Worm (Caenorhabditis elegans) whole organism, L4 larva: ENCODE results near the gene F32D8.13.
A peak's percentile ranks its signal among the peaks of the same experiment; 100 is the strongest.

Experiments used
- F26F4.8 ChIP-seq: fragments of 200-800 bp; sonication (Bioruptor generic); conservative IDR thresholded peaks from 2 replicates; pipeline ENCODE4 v1.3.6; 2022; ENCODE audit warnings: missing genetic modification characterization, missing compliant biosample characterization
- F44E2.7 ChIP-seq: fragments of 200-800 bp; sonication (Bioruptor generic); IDR thresholded peaks from 2 replicates; pipeline ENCODE4 v2.1.2; 2022; ENCODE audit warnings: missing genetic modification characterization, missing compliant biosample characterization
- Y48G9A.11 ChIP-seq: fragments of 200-800 bp; sonication (Bioruptor generic); IDR thresholded peaks from 2 replicates; pipeline ENCODE4 v1.3.6; 2022; ENCODE audit warnings: missing genetic modification reagents, missing genetic modification characterization, missing compliant biosample characterization
- aly-2 ChIP-seq: sonication (generic microtip); optimal IDR thresholded peaks from 2 replicates; lab custom pipeline; 2018; ENCODE audit warnings: missing biosample characterization, missing genetic modification characterization
- ama-1 ChIP-seq: fragments of 150-350 bp; optimal IDR thresholded peaks from 2 replicates; lab custom pipeline; 2014; ENCODE audit warnings: inconsistent platforms, mixed read lengths
- ceh-44 ChIP-seq: fragments of 200-800 bp; sonication (Bioruptor generic); IDR thresholded peaks from 2 replicates; pipeline ENCODE4 v1.3.6; 2022; ENCODE audit warnings: missing genetic modification reagents, missing genetic modification characterization, missing compliant biosample characterization
- daf-12 ChIP-seq: fragments of 150-350 bp; optimal IDR thresholded peaks from 2 replicates; lab custom pipeline; 2014; ENCODE audit warnings: missing biosample characterization, missing genetic modification reagents, missing genetic modification characterization
- daf-16 ChIP-seq, 3 experiments: sonication (generic microtip); optimal IDR thresholded peaks; 2 replicates each; lab custom pipeline; 2016 to 2017; ENCODE audit warnings: missing genetic modification characterization in 3 of 3, missing genetic modification reagents in 3 of 3, mild to moderate bottlenecking in 2 of 3, missing compliant biosample characterization in 2 of 3, missing biosample characterization in 1 of 3, moderate library complexity in 1 of 3
- dmd-6 ChIP-seq: fragments of 200-800 bp; sonication (Bioruptor generic); IDR thresholded peaks from 2 replicates; pipeline ENCODE4 v1.3.6; 2022; ENCODE audit warnings: missing genetic modification reagents, missing genetic modification characterization, missing compliant biosample characterization
- dve-1 ChIP-seq: sonication (generic microtip); optimal IDR thresholded peaks from 2 replicates; lab custom pipeline; 2017; ENCODE audit warnings: antibody characterized with exemption, mild to moderate bottlenecking, missing genetic modification characterization, missing compliant biosample characterization; ENCODE audit not compliant: insufficient read depth
- egl-27 ChIP-seq: sonication (generic microtip); optimal IDR thresholded peaks from 3 replicates; lab custom pipeline; 2017; ENCODE audit warnings: missing biosample characterization, missing genetic modification reagents, missing genetic modification characterization
- fkh-10 ChIP-seq: fragments of 150-350 bp; optimal IDR thresholded peaks from 2 replicates; lab custom pipeline; 2014; ENCODE audit warnings: missing biosample characterization, missing genetic modification reagents, missing genetic modification characterization
- hif-1 ChIP-seq, 2 experiments: sonication (generic microtip); optimal IDR thresholded peaks; 2 replicates each; lab custom pipeline; 2016 to 2017; ENCODE audit warnings: missing compliant biosample characterization in 2 of 2, missing genetic modification characterization in 2 of 2, missing genetic modification reagents in 2 of 2, missing genotype in 2 of 2, mild to moderate bottlenecking in 1 of 2
- hlh-11 ChIP-seq: fragments of 200-800 bp; sonication (Bioruptor generic); optimal IDR thresholded peaks from 2 replicates; lab custom pipeline; 2018; ENCODE audit warnings: mild to moderate bottlenecking, missing genetic modification characterization, missing compliant biosample characterization
- jun-1 ChIP-seq: fragments of 150-350 bp; optimal IDR thresholded peaks from 2 replicates; lab custom pipeline; 2014; ENCODE audit warnings: missing biosample characterization, missing genetic modification reagents, missing genetic modification characterization
- lin-1 ChIP-seq: fragments of 200-800 bp; sonication (Bioruptor generic); IDR thresholded peaks from 2 replicates; pipeline ENCODE4 v1.3.6; 2022; ENCODE audit warnings: missing genetic modification reagents, missing genetic modification characterization, missing compliant biosample characterization
- mdl-1 ChIP-seq, 2 experiments: fragments of 150-350 bp in 1 of 2; sonication (generic microtip) in 1 of 2; optimal IDR thresholded peaks; 2 replicates each; lab custom pipeline; 2014 to 2017; ENCODE audit warnings: missing biosample characterization in 2 of 2, missing genetic modification characterization in 2 of 2
- mep-1 ChIP-seq: fragments of 150-350 bp; sonication (generic microtip); optimal IDR thresholded peaks from 3 replicates; lab custom pipeline; 2014; ENCODE audit warnings: missing biosample characterization, missing genetic modification characterization
- mxl-3 ChIP-seq: fragments of 200-800 bp; sonication (Bioruptor generic); optimal IDR thresholded peaks from 2 replicates; lab custom pipeline; 2018; ENCODE audit warnings: mild to moderate bottlenecking, missing genetic modification characterization, missing compliant biosample characterization
- nhr-10 ChIP-seq: fragments of 150-350 bp; optimal IDR thresholded peaks from 2 replicates; lab custom pipeline; 2014; ENCODE audit warnings: missing biosample characterization, missing genetic modification characterization
- nhr-102 ChIP-seq: sonication (generic microtip); optimal IDR thresholded peaks from 2 replicates; lab custom pipeline; 2016; ENCODE audit warnings: mild to moderate bottlenecking, missing genetic modification characterization, moderate library complexity, missing compliant biosample characterization
- nhr-111 ChIP-seq: fragments of 200-800 bp; sonication (Bioruptor generic); optimal IDR thresholded peaks from 2 replicates; lab custom pipeline; 2018; ENCODE audit warnings: mild to moderate bottlenecking, missing genetic modification characterization, missing compliant biosample characterization
- nhr-28 ChIP-seq: fragments of 150-350 bp; optimal IDR thresholded peaks from 2 replicates; lab custom pipeline; 2014; ENCODE audit warnings: missing biosample characterization, missing genetic modification characterization
- nhr-41 ChIP-seq: fragments of 200-800 bp; sonication (Bioruptor generic); IDR thresholded peaks from 2 replicates; pipeline ENCODE4 v1.3.6; 2022; ENCODE audit warnings: missing genetic modification reagents, missing genetic modification characterization, missing compliant biosample characterization
- nhr-48 ChIP-seq: sonication (generic microtip); optimal IDR thresholded peaks from 2 replicates; lab custom pipeline; 2016; ENCODE audit warnings: mild to moderate bottlenecking, missing genetic modification characterization, missing compliant biosample characterization
- nhr-6 ChIP-seq: fragments of 150-350 bp; optimal IDR thresholded peaks from 2 replicates; lab custom pipeline; 2014; ENCODE audit warnings: missing biosample characterization, missing genetic modification characterization
- nhr-76 ChIP-seq: fragments of 150-350 bp; optimal IDR thresholded peaks from 2 replicates; lab custom pipeline; 2014; ENCODE audit warnings: missing biosample characterization, missing genetic modification characterization
- nhr-77 ChIP-seq: fragments of 150-350 bp; optimal IDR thresholded peaks from 2 replicates; lab custom pipeline; 2014; ENCODE audit warnings: missing biosample characterization, missing genetic modification characterization
- php-3 ChIP-seq: fragments of 200-800 bp; sonication (Bioruptor generic); IDR thresholded peaks from 2 replicates; pipeline ENCODE4 v1.3.6; 2022; ENCODE audit warnings: missing genetic modification reagents, missing genetic modification characterization, missing compliant biosample characterization
- pqm-1 ChIP-seq: sonication (generic microtip); optimal IDR thresholded peaks from 2 replicates; lab custom pipeline; 2017; ENCODE audit warnings: missing biosample characterization, missing genetic modification characterization
- saeg-2 ChIP-seq: fragments of 200-800 bp; sonication (Bioruptor generic); IDR thresholded peaks from 2 replicates; pipeline ENCODE4 v1.3.6; 2022; ENCODE audit warnings: missing genetic modification reagents, missing genetic modification characterization, missing compliant biosample characterization
- tra-1 ChIP-seq: fragments of 200-800 bp; sonication (Bioruptor generic); IDR thresholded peaks from 2 replicates; pipeline ENCODE4 v1.3.6; 2022; ENCODE audit warnings: missing genetic modification reagents, missing genetic modification characterization, missing compliant biosample characterization
- unc-62 ChIP-seq, 3 experiments: fragments of 150-350 bp in 1 of 3; sonication (generic microtip); optimal IDR thresholded peaks in 2 of 3; peaks in 1 of 3; 1 replicate in 1 of 3; 2 replicates in 2 of 3; lab custom pipeline; 2014 to 2017; ENCODE audit warnings: missing biosample characterization in 3 of 3, missing genetic modification characterization in 3 of 3, missing genetic modification reagents in 3 of 3, missing genotype in 1 of 3
- zfp-2 ChIP-seq: sonication (generic microtip); optimal IDR thresholded peaks from 2 replicates; lab custom pipeline; 2016; ENCODE audit warnings: mild to moderate bottlenecking, missing genetic modification characterization, missing compliant biosample characterization
- zip-2 ChIP-seq: fragments of 150-350 bp; optimal IDR thresholded peaks from 2 replicates; lab custom pipeline; 2014; ENCODE audit warnings: missing biosample characterization, missing genetic modification characterization
- ztf-7 ChIP-seq: fragments of 150-350 bp; optimal IDR thresholded peaks from 2 replicates; lab custom pipeline; 2014; ENCODE audit warnings: missing biosample characterization, missing genetic modification characterization

The F32D8.13 gene

DNA sequence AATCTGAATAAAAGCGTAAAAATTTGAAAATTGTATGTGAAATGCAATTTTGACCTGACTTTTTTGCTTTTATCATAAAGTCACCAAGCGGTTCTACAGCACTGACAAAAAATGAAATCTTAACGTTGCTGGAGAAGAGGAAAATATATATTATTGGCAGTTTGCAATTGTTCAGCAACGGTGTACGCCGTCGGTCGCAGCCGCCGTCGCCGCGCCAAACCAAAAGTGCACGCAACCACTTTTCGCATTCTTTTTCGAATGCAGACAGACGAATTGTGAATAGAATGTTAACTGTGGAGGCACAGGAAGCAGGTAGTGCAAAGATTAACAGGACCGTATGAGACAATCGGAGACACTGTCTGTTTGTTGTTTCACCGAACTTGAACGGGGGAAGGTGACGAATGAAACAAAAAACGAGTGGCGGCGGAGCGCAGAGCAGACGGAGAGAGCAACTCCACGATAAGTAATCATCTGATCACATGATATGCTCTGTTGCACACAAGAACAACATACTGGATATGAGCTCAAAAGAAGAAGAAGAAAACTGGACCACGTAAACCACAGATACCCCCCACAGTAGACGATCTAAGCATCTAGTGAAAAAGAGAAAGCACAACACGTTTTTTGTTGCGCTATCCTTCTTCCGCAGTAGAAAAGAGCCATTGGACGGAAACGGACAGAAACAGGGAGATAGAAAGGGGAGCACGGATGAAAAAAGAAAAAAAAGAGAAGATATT lies 39.3 kb downstream of the F32D8.13 start (continued):
- no peak for TF ChIP-seq nhr-77 (tag; lab: Kevin White, UChicago)
- TF ChIP-seq F44E2.7 = no peak

DNA sequence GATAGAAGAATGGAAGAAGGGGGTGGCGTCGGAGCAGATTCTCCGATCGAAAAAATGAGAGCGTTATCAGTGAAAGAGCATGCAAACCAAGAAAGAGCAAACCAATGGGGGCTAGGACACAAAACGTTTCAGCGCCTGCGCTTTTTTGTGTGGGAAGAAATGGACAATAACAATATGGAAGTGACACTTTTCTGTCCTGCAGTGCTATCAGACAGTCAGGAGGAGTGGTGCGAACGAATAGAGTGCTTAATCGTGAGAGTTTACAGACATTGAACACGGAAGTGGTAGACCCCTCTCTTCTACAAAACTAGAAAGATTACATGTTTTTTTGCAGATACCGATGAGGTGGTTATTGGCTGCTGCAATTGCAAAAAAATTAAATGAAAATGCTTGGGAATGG lies 41.0 kb downstream of the F32D8.13 start:
- peak; percentile 50 for TF ChIP-seq mxl-3 (GFP tag; lab: Kevin White, UChicago)
- peak; percentile 97 for TF ChIP-seq dmd-6 (GFP tag; lab: Robert Waterston, UW)
- no peak for TF ChIP-seq ztf-7 (tag; lab: Kevin White, UChicago)
- TF ChIP-seq egl-27 (tag; lab: Kevin White, UChicago) = no peak
- peak; percentile 16 for TF ChIP-seq mep-1 (tag; lab: Kevin White, UChicago)
- TF ChIP-seq jun-1 (tag; lab: Kevin White, UChicago) = peak; percentile 42
- TF ChIP-seq daf-16 (GFP tag; optimal IDR thresholded peaks at IDR 0.05; lab: Kevin White, UChicago) = peak in 1 of 2 experiments; percentile 44
- TF ChIP-seq daf-16 (tag; optimal IDR thresholded peaks at IDR 0.05; lab: Kevin White, UChicago) = peak; percentile 93
- TF ChIP-seq mdl-1 (tag; optimal IDR thresholded peaks at IDR 0.05; lab: Kevin White, UChicago) = peak in 1 of 2 experiments; percentile 56
- TF ChIP-seq daf-12 = no peak
- TF ChIP-seq dve-1 (tag; lab: Kevin White, UChicago) = peak; percentile 80
- TF ChIP-seq php-3 (GFP tag; lab: Robert Waterston, UW) = peak; percentile 61
- peak; percentile 89 for TF ChIP-seq hlh-11 (tag; lab: Kevin White, UChicago)
- TF ChIP-seq nhr-41 (GFP tag; lab: Robert Waterston, UW) = 0 out of 2 replicates have a peak, but pooled peaks have one; percentile 30
- TF ChIP-seq zfp-2 (tag; lab: Kevin White, UChicago) = no peak
- no peak for TF ChIP-seq nhr-6 (tag; lab: Kevin White, UChicago)
- TF ChIP-seq hif-1 (tag; optimal IDR thresholded peaks at IDR 0.05; lab: Kevin White, UChicago) = peak in 1 of 2 experiments; percentile 40
- TF ChIP-seq nhr-48 = peak; percentile 60
- no peak for TF ChIP-seq ceh-44 (GFP tag; lab: Robert Waterston, UW)
- TF ChIP-seq fkh-10 (GFP tag; lab: Kevin White, UChicago) = no peak
- TF ChIP-seq tra-1 = peak; percentile 66
- TF ChIP-seq nhr-111 (GFP tag; lab: Kevin White, UChicago) = no peak
- TF ChIP-seq F26F4.8 (GFP tag; lab: Robert Waterston, UW) = 0 out of 2 replicates have a peak, but pooled peaks have one; percentile 29
- TF ChIP-seq aly-2 = no peak
- TF ChIP-seq zip-2 (tag; lab: Kevin White, UChicago) = no peak
- no peak for TF ChIP-seq nhr-76 (tag; lab: Kevin White, UChicago)
- TF ChIP-seq pqm-1 = peak; percentile 98
- peak in 1 of 2 experiments; percentile 87 for TF ChIP-seq unc-62 (GFP tag; optimal IDR thresholded peaks at IDR 0.05 in 1 of 2; lab: Kevin White, UChicago)
- TF ChIP-seq unc-62 (tag; optimal IDR thresholded peaks at IDR 0.05; lab: Kevin White, UChicago) = no peak
- TF ChIP-seq saeg-2 (GFP tag; lab: Robert Waterston, UW) = 0 out of 2 replicates have a peak, but pooled peaks have one; percentile 61
- peak; percentile 96 for TF ChIP-seq nhr-28 (tag; lab: Kevin White, UChicago)
- no peak for TF ChIP-seq Y48G9A.11 (GFP tag; lab: Robert Waterston, UW)
- TF ChIP-seq nhr-102 (tag; lab: Kevin White, UChicago) = peak; percentile 38
- peak; percentile 77 for TF ChIP-seq lin-1
- TF ChIP-seq nhr-77 (tag; lab: Kevin White, UChicago) = peak; percentile 59

DNA sequence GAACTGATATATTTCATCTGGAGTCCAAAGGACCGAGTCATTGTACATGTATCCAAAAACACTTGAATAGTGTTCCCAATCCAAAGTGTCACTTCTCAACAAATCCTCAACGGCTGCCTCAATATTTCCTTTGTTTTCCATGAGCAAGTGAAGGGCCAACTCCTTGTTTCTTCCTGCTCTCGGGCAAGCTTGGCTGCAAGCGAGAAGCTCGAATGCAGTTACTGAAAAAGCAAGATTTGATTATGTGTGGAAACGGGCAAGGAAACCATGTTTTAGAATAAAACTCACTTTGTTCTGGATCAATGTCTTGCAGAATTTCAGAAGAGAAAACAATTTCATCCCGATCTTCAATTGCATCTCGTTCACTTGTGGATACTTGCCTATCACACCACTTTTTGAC lies 42.1 kb downstream of the F32D8.13 start:
- TF ChIP-seq ama-1 (peak; percentile 49), nhr-10 (tag; lab: Kevin White, UChicago) (no peak), unc-62 (GFP tag; optimal IDR thresholded peaks at IDR 0.05 in 1 of 2; lab: Kevin White, UChicago) (peak in 1 of 2 experiments; percentile 75), unc-62 (tag; optimal IDR thresholded peaks at IDR 0.05; lab: Kevin White, UChicago) (no peak)
